Worm (Caenorhabditis elegans): ENCODE measurements around the gene fbxa-99.

The fbxa-99 gene

DNA sequence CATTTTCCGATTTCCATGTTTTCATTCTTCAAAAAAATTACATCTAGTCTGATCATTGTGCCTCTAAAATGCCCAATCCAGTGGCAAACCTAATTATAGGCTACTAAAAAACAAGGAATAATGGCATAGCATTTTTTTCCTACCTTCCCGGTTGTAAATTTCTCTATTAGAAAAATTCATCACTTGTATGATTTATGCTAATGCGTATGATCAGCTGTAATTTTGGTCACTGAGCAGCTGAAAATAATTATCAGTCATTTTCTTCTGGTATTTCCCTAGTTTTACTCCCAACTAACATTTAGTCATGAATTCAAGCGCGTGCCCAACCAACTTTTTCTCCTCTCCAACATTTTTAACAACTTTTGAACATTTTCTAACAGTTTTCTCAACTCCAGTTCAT lies 27.2 kb downstream of the fbxa-99 start, which contains the start of gene srh-186:
Gene srh-186, plus strand, starts transcription at position 301 of the 400 bp plus-strand sequence.
- TF ChIP-seq nhr-71 (tag; optimal IDR thresholded peaks at IDR 0.05) (no peak), sptf-1 (tag; optimal IDR thresholded peaks at IDR 0.05) (no peak), tbx-2 (tag; optimal IDR thresholded peaks at IDR 0.05) (no peak)

- TF ChIP-seq swsn-7 (tag; optimal IDR thresholded peaks at IDR 0.05) (no peak), ceh-63 (GFP tag; optimal IDR thresholded peaks at IDR 0.05) (no peak), jun-1 (tag; optimal IDR thresholded peaks at IDR 0.05) (no peak)
Observed at ce11 chrV:15954932-15955331, 27.7 kb downstream of the fbxa-99 start, which contains the start of gene srw-57. Gene srw-57, minus strand, starts transcription at chrV:15955032.

ce11 chrV:15952762-15953161 lies 29.9 kb downstream of the fbxa-99 start, which contains the start of gene srw-56:
Gene srw-56, minus strand, starts transcription at chrV:15952862.
- TF ChIP-seq ceh-8 (GFP tag; optimal IDR thresholded peaks at IDR 0.05) = no peak
- TF ChIP-seq mef-2 (tag; optimal IDR thresholded peaks at IDR 0.05) = no peak
- no peak for TF ChIP-seq pax-3 (tag; optimal IDR thresholded peaks at IDR 0.05)
- TF ChIP-seq efl-1 (optimal IDR thresholded peaks at IDR 0.05) = no peak
- TF ChIP-seq efl-1 (GFP tag; optimal IDR thresholded peaks at IDR 0.05 in 1 of 2) = peak in 1 of 2 experiments; percentile 61
- TF ChIP-seq isw-1 (GFP tag; IDR thresholded peaks at IDR 0.05) = no peak

ce11 chrV:15950903-15951302 lies 31.8 kb downstream of the fbxa-99 start, which contains the start of gene srw-59:
Gene srw-59, minus strand, starts transcription at chrV:15951003.
- TF ChIP-seq lir-3 (tag; optimal IDR thresholded peaks at IDR 0.05; ENCODE audit: poor library complexity) (no peak), mef-2 (tag; optimal IDR thresholded peaks at IDR 0.05) (no peak), isw-1 (GFP tag; IDR thresholded peaks at IDR 0.05) (no peak), alr-1 (tag; optimal IDR thresholded peaks at IDR 0.05; ENCODE audit: borderline replicate concordance) (no peak), nhr-19 (GFP tag; conservative IDR thresholded peaks at IDR 0.05) (no peak), snu-23 (GFP tag; optimal IDR thresholded peaks at IDR 0.05) (no peak), lsy-2 (tag; optimal IDR thresholded peaks at IDR 0.05) (no peak), ceh-82 (tag; optimal IDR thresholded peaks at IDR 0.05) (no peak), lin-14 (GFP tag; optimal IDR thresholded peaks at IDR 0.05) (no peak), egl-13 (tag; optimal IDR thresholded peaks at IDR 0.05) (no peak), ceh-88 (GFP tag; IDR thresholded peaks at IDR 0.05) (no peak), hlh-4 (tag; optimal IDR thresholded peaks at IDR 0.05) (no peak), ceh-63 (GFP tag; optimal IDR thresholded peaks at IDR 0.05) (no peak), nhr-237 (tag; optimal IDR thresholded peaks at IDR 0.05) (no peak), nhr-84 (tag; optimal IDR thresholded peaks at IDR 0.05) (no peak), egl-27 (tag; optimal IDR thresholded peaks at IDR 0.05) (no peak), blmp-1 (tag; optimal IDR thresholded peaks at IDR 0.05) (no peak), tlp-1 (tag; optimal IDR thresholded peaks at IDR 0.05) (no peak), pag-3 (tag; optimal IDR thresholded peaks at IDR 0.05; ENCODE audit: borderline replicate concordance, insufficient read depth) (no peak)

- TF ChIP-seq tlp-1 (tag; optimal IDR thresholded peaks at IDR 0.05) (no peak), lin-13 (GFP tag; optimal IDR thresholded peaks at IDR 0.05) (no peak), C34B4.2 (tag; optimal IDR thresholded peaks at IDR 0.05) (no peak), nhr-47 (tag; optimal IDR thresholded peaks at IDR 0.05) (no peak), Y116A8C.19 (tag; optimal IDR thresholded peaks at IDR 0.05; ENCODE audit: borderline replicate concordance) (no peak), snpc-4 (tag; optimal IDR thresholded peaks at IDR 0.05) (no peak), F16B12.6 (tag; optimal IDR thresholded peaks at IDR 0.05) (no peak), hlh-17 (GFP tag; optimal IDR thresholded peaks at IDR 0.05; ENCODE audit: borderline replicate concordance) (no peak), pqm-1 (tag; optimal IDR thresholded peaks at IDR 0.05) (no peak), aha-1 (tag; optimal IDR thresholded peaks at IDR 0.05) (no peak), ets-5 (GFP tag; IDR thresholded peaks at IDR 0.05) (no peak), nhr-90 (tag; optimal IDR thresholded peaks at IDR 0.05; ENCODE audit: poor library complexity) (no peak), unc-98 (GFP tag; IDR thresholded peaks at IDR 0.05) (no peak), fkh-8 (tag; optimal IDR thresholded peaks at IDR 0.05) (no peak), nhr-71 (tag; optimal IDR thresholded peaks at IDR 0.05) (no peak), ces-1 (GFP tag; optimal IDR thresholded peaks at IDR 0.05) (no peak)
Observed at ce11 chrV:15943125-15943524, 39.5 kb downstream of the fbxa-99 start, which contains the start of gene srw-53. Gene srw-53, plus strand, starts transcription at chrV:15943425.
